Worm (Caenorhabditis elegans) whole organism, L2 larva: ENCODE results near the gene mrps-18C.

Experiments used
- F13H6.1 ChIP-seq: sonication (generic microtip); optimal IDR thresholded peaks from 2 replicates; lab custom pipeline; 2016; ENCODE audit warnings: missing genetic modification characterization, missing compliant biosample characterization
- Y55F3AM.14 ChIP-seq: fragments of 200-800 bp; sonication (Bioruptor generic); optimal IDR thresholded peaks from 2 replicates; lab custom pipeline; 2018; ENCODE audit warnings: mild to moderate bottlenecking, missing genetic modification characterization, missing compliant biosample characterization
- ZK546.5 ChIP-seq: sonication (generic microtip); optimal IDR thresholded peaks from 2 replicates; lab custom pipeline; 2017; ENCODE audit warnings: missing biosample characterization, missing genetic modification characterization
- alr-1 ChIP-seq: fragments of 150-350 bp; optimal IDR thresholded peaks from 2 replicates; lab custom pipeline; 2014; ENCODE audit warnings: missing biosample characterization, missing genetic modification characterization
- aly-2 ChIP-seq: fragments of 150-350 bp; optimal IDR thresholded peaks from 2 replicates; lab custom pipeline; 2014; ENCODE audit warnings: missing biosample characterization, missing genetic modification characterization
- ama-1 ChIP-seq: fragments of 150-350 bp; optimal IDR thresholded peaks from 2 replicates; lab custom pipeline; 2018; ENCODE audit warnings: inconsistent platforms
- blmp-1 ChIP-seq: sonication (generic microtip); optimal IDR thresholded peaks from 2 replicates; lab custom pipeline; 2017; ENCODE audit warnings: missing genetic modification characterization, mild to moderate bottlenecking, missing compliant biosample characterization, antibody characterized with exemption, moderate library complexity; ENCODE audit not compliant: insufficient read depth
- ceh-16 ChIP-seq: fragments of 150-350 bp; optimal IDR thresholded peaks from 2 replicates; lab custom pipeline; 2014; ENCODE audit warnings: missing biosample characterization, missing genetic modification characterization
- crh-2 ChIP-seq: sonication (generic microtip); optimal IDR thresholded peaks from 2 replicates; lab custom pipeline; 2017; ENCODE audit warnings: missing biosample characterization, missing genetic modification characterization
- dmd-4 ChIP-seq: sonication (generic microtip); optimal IDR thresholded peaks from 2 replicates; lab custom pipeline; 2017; ENCODE audit warnings: missing biosample characterization, missing genetic modification characterization
- egl-27 ChIP-seq: sonication (generic microtip); optimal IDR thresholded peaks from 3 replicates; lab custom pipeline; 2017; ENCODE audit warnings: missing biosample characterization, missing genetic modification reagents, missing genetic modification characterization
- elt-1 ChIP-seq: fragments of 150-350 bp; optimal IDR thresholded peaks from 2 replicates; lab custom pipeline; 2014; ENCODE audit warnings: missing biosample characterization, missing genetic modification characterization
- elt-3 ChIP-seq: sonication (generic microtip); optimal IDR thresholded peaks from 2 replicates; lab custom pipeline; 2017; ENCODE audit warnings: missing biosample characterization, missing genetic modification characterization
- fos-1 ChIP-seq: fragments of 150-350 bp; optimal IDR thresholded peaks from 2 replicates; lab custom pipeline; 2014; ENCODE audit warnings: missing biosample characterization, missing genetic modification characterization
- gmeb-1 ChIP-seq: fragments of 150-350 bp; optimal IDR thresholded peaks from 2 replicates; lab custom pipeline; 2014; ENCODE audit warnings: missing biosample characterization, missing genetic modification characterization
- lin-11 ChIP-seq: fragments of 150-350 bp; sonication (generic microtip); optimal IDR thresholded peaks from 2 replicates; lab custom pipeline; 2014; ENCODE audit warnings: missing biosample characterization, missing genetic modification characterization, inconsistent platforms, mixed read lengths
- lin-13 ChIP-seq: fragments of 150-350 bp; optimal IDR thresholded peaks from 2 replicates; lab custom pipeline; 2014; ENCODE audit warnings: missing biosample characterization, missing genetic modification reagents, missing genetic modification characterization
- mab-5 ChIP-seq: fragments of 150-350 bp; optimal IDR thresholded peaks from 2 replicates; lab custom pipeline; 2014; ENCODE audit warnings: missing biosample characterization, missing genetic modification characterization
- mbf-1 ChIP-seq: sonication (generic microtip); optimal IDR thresholded peaks from 2 replicates; lab custom pipeline; 2017; ENCODE audit warnings: missing biosample characterization, missing genetic modification characterization
- mdl-1 ChIP-seq, 2 experiments: fragments of 150-350 bp in 1 of 2; sonication (generic microtip) in 1 of 2; optimal IDR thresholded peaks; 2 replicates each; lab custom pipeline; 2017; ENCODE audit warnings: missing biosample characterization in 2 of 2, missing genetic modification characterization in 2 of 2
- nhr-11 ChIP-seq: fragments of 150-350 bp; optimal IDR thresholded peaks from 2 replicates; lab custom pipeline; 2014; ENCODE audit warnings: missing biosample characterization, missing genetic modification characterization
- nhr-21 ChIP-seq: fragments of 150-350 bp; optimal IDR thresholded peaks from 2 replicates; lab custom pipeline; 2014; ENCODE audit warnings: missing biosample characterization, missing genetic modification characterization
- nhr-23 ChIP-seq: fragments of 150-350 bp; optimal IDR thresholded peaks from 2 replicates; lab custom pipeline; 2014; ENCODE audit warnings: missing biosample characterization, missing genetic modification reagents, missing genetic modification characterization
- nhr-237 ChIP-seq: fragments of 150-350 bp; optimal IDR thresholded peaks from 2 replicates; lab custom pipeline; 2014; ENCODE audit warnings: missing biosample characterization, missing genetic modification characterization
- nhr-77 ChIP-seq: fragments of 150-350 bp; optimal IDR thresholded peaks from 2 replicates; lab custom pipeline; 2014; ENCODE audit warnings: missing biosample characterization, missing genetic modification characterization
- peb-1 ChIP-seq: fragments of 150-350 bp; optimal IDR thresholded peaks from 2 replicates; lab custom pipeline; 2014; ENCODE audit warnings: missing biosample characterization, missing genetic modification characterization
- sem-4 ChIP-seq: fragments of 150-350 bp; optimal IDR thresholded peaks from 2 replicates; lab custom pipeline; 2014; ENCODE audit warnings: missing biosample characterization, missing genetic modification reagents, missing genetic modification characterization
- sma-3 ChIP-seq: sonication (generic microtip); optimal IDR thresholded peaks from 2 replicates; lab custom pipeline; 2016; ENCODE audit warnings: missing genetic modification reagents, missing genetic modification characterization, missing compliant biosample characterization
- snpc-4 ChIP-seq: fragments of 150-350 bp; optimal IDR thresholded peaks from 2 replicates; lab custom pipeline; 2014; ENCODE audit warnings: missing biosample characterization, missing genetic modification characterization
- unc-39 ChIP-seq: fragments of 150-350 bp; optimal IDR thresholded peaks from 2 replicates; lab custom pipeline; 2014; ENCODE audit warnings: missing biosample characterization, missing genetic modification characterization
- unc-55 ChIP-seq: fragments of 150-350 bp; sonication (generic microtip); optimal IDR thresholded peaks from 3 replicates; lab custom pipeline; 2014; ENCODE audit warnings: missing biosample characterization, missing genetic modification reagents, missing genetic modification characterization
- unc-62 ChIP-seq: fragments of 150-350 bp; optimal IDR thresholded peaks from 2 replicates; lab custom pipeline; 2014; ENCODE audit warnings: missing biosample characterization, missing genetic modification reagents, missing genetic modification characterization
- ztf-1 ChIP-seq: fragments of 200-800 bp; sonication (Bioruptor generic); conservative IDR thresholded peaks from 2 replicates; pipeline ENCODE4 v1.3.6; 2022; ENCODE audit warnings: missing genetic modification characterization, missing compliant biosample characterization
- ztf-11 ChIP-seq: sonication (generic microtip); optimal IDR thresholded peaks from 2 replicates; lab custom pipeline; 2017; ENCODE audit warnings: missing biosample characterization, missing genetic modification characterization
- ztf-4 ChIP-seq: fragments of 150-350 bp; optimal IDR thresholded peaks from 2 replicates; lab custom pipeline; 2014; ENCODE audit warnings: missing biosample characterization, missing genetic modification characterization

mrps-18C gene

ce11 chrIII:4951824-4952223, 16.4 kb downstream of the mrps-18C start, which contains the start of gene flh-2:
Gene flh-2 (plus strand): TSS chrIII:4952124.
- no peak for TF ChIP-seq sma-3 (GFP tag; lab: Kevin White, UChicago)
- no peak for TF ChIP-seq fos-1 (tag; lab: Kevin White, UChicago)
- no peak for TF ChIP-seq crh-2
- TF ChIP-seq sem-4 (tag; lab: Kevin White, UChicago): no peak
- TF ChIP-seq unc-62 (GFP tag; lab: Kevin White, UChicago): no peak
- TF ChIP-seq lin-11 (tag; lab: Kevin White, UChicago): no peak
- no peak for TF ChIP-seq Y55F3AM.14 (GFP tag; lab: Kevin White, UChicago)
- TF ChIP-seq dmd-4 (tag; lab: Kevin White, UChicago): no peak
- TF ChIP-seq ztf-11 (tag; lab: Kevin White, UChicago): no peak
- TF ChIP-seq ZK546.5 (tag; lab: Kevin White, UChicago): no peak
- no peak for TF ChIP-seq unc-55 (GFP tag; lab: Kevin White, UChicago)
- TF ChIP-seq mdl-1 (tag; optimal IDR thresholded peaks at IDR 0.05; lab: Kevin White, UChicago): no peak
- TF ChIP-seq F13H6.1 (tag; lab: Kevin White, UChicago): no peak
- no peak for TF ChIP-seq aly-2 (tag; lab: Kevin White, UChicago)
- no peak for TF ChIP-seq elt-3 (tag; lab: Kevin White, UChicago)
- no peak for TF ChIP-seq elt-1 (tag; lab: Kevin White, UChicago)
- TF ChIP-seq unc-39 (tag; lab: Kevin White, UChicago): no peak
- no peak for TF ChIP-seq nhr-21 (tag; lab: Kevin White, UChicago)
- no peak for TF ChIP-seq blmp-1 (tag; lab: Kevin White, UChicago)
- no peak for TF ChIP-seq nhr-11 (tag; lab: Kevin White, UChicago)

ce11 chrIII:4952970-4953369, 17.6 kb downstream of the mrps-18C start:
- TF ChIP-seq snpc-4: no peak
- no peak for TF ChIP-seq sma-3 (GFP tag; lab: Kevin White, UChicago)
- TF ChIP-seq mab-5: no peak
- no peak for TF ChIP-seq ztf-11 (tag; lab: Kevin White, UChicago)
- TF ChIP-seq lin-11 (tag; lab: Kevin White, UChicago): no peak
- no peak for TF ChIP-seq elt-3 (tag; lab: Kevin White, UChicago)
- TF ChIP-seq ZK546.5 (tag; lab: Kevin White, UChicago): no peak
- no peak for TF ChIP-seq lin-13
- no peak for TF ChIP-seq egl-27 (tag; lab: Kevin White, UChicago)

- no peak for TF ChIP-seq nhr-237
- TF ChIP-seq mbf-1 (tag; lab: Kevin White, UChicago): no peak
- no peak for TF ChIP-seq lin-13
- TF ChIP-seq egl-27 (tag; lab: Kevin White, UChicago): no peak
- TF ChIP-seq blmp-1 (tag; lab: Kevin White, UChicago): no peak
- TF ChIP-seq aly-2 (tag; lab: Kevin White, UChicago): no peak
- TF ChIP-seq ztf-4 (tag; lab: Kevin White, UChicago): no peak
- TF ChIP-seq unc-55 (GFP tag; lab: Kevin White, UChicago): no peak
- no peak for TF ChIP-seq nhr-21 (tag; lab: Kevin White, UChicago)
- TF ChIP-seq ama-1 (lab: Kevin White, UChicago): no peak
- no peak for TF ChIP-seq ceh-16 (tag; lab: Kevin White, UChicago)
- TF ChIP-seq snpc-4: no peak
- TF ChIP-seq gmeb-1 (tag; lab: Kevin White, UChicago): no peak
- no peak for TF ChIP-seq ZK546.5 (tag; lab: Kevin White, UChicago)
- no peak for TF ChIP-seq ztf-1 (GFP tag; lab: Robert Waterston, UW)
- no peak for TF ChIP-seq nhr-77 (tag; lab: Kevin White, UChicago)
- no peak for TF ChIP-seq peb-1 (tag; lab: Kevin White, UChicago)
- no peak for TF ChIP-seq crh-2
- TF ChIP-seq sma-3 (GFP tag; lab: Kevin White, UChicago): no peak
Observed at ce11 chrIII:4956566-4956965, 21.2 kb downstream of the mrps-18C start, which contains the start of gene C26E6.1. Gene C26E6.1 (plus strand): TSS chrIII:4956866.

- TF ChIP-seq nhr-23 (tag; lab: Kevin White, UChicago) (no peak), unc-62 (GFP tag; lab: Kevin White, UChicago) (no peak), mbf-1 (tag; lab: Kevin White, UChicago) (no peak), crh-2 (no peak), alr-1 (no peak), sem-4 (tag; lab: Kevin White, UChicago) (no peak), ama-1 (lab: Kevin White, UChicago) (no peak), mab-5 (no peak)
- TF ChIP-seq, all 48 proteins: peak for 0
Observed at ce11 chrIII:4960204-4960603, 24.8 kb downstream of the mrps-18C start, which contains the start of gene C27F2.4. Gene C27F2.4 (minus strand): TSS chrIII:4960304.
